Worm (Caenorhabditis elegans) whole organism, L4/young adult: Measurements from ENCODE around the gene ncl-1.

ENCODE experiments used
- W03F9.2 ChIP-seq: fragments of 150-350 bp; optimal IDR thresholded peaks from 2 replicates; lab custom pipeline; 2014; ENCODE audit warnings: missing biosample characterization, missing genetic modification characterization
- dao-5 ChIP-seq: sonication (generic microtip); optimal IDR thresholded peaks from 2 replicates; lab custom pipeline; 2016; ENCODE audit warnings: missing genotype, missing genetic modification characterization, moderate library complexity, missing compliant biosample characterization
- him-1 ChIP-seq: sonication (generic microtip); optimal IDR thresholded peaks from 2 replicates; lab custom pipeline; 2016; ENCODE audit warnings: missing genotype, missing genetic modification reagents, missing genetic modification characterization, missing compliant biosample characterization

- TF ChIP-seq him-1 (tag; lab: Kevin White, UChicago) (no peak), dao-5 (no peak), W03F9.2 (tag; lab: Kevin White, UChicago) (no peak)
These were observed 14.0 kb downstream of the ncl-1 start for ce11 chrIII:7733563-7733962.
